Fruit fly (Drosophila melanogaster): Measurements from ENCODE around the gene CG12115.

CG12115 gene

dm6 chrX:9156388-9156823 lies 34.0 kb downstream of the CG12115 start, which contains the start of gene His3.3B (continued):
- TF ChIP-seq CG7368 (GFP tag; optimal IDR thresholded peaks at IDR 0.05) (no peak), CG11902 (GFP tag; optimal IDR thresholded peaks at IDR 0.05) (no peak), CG3032 (tag; optimal IDR thresholded peaks at IDR 0.05) (no peak), CG6854 (GFP tag; optimal IDR thresholded peaks at IDR 0.05) (peak; percentile 15), CG11762 (GFP tag; optimal IDR thresholded peaks at IDR 0.05; ENCODE audit: insufficient read depth) (no peak), CG6163 (GFP tag; IDR thresholded peaks at IDR 0.05) (no peak), Met (GFP tag; optimal IDR thresholded peaks at IDR 0.05) (no peak), Smox (GFP tag; optimal IDR thresholded peaks at IDR 0.05) (no peak), lz (GFP tag; optimal IDR thresholded peaks at IDR 0.05) (no peak), Ets21C (GFP tag; optimal IDR thresholded peaks at IDR 0.05) (no peak), net (GFP tag; optimal IDR thresholded peaks at IDR 0.05) (no peak), dac (GFP tag; optimal IDR thresholded peaks at IDR 0.05) (no peak), CG15336 (GFP tag; IDR thresholded peaks at IDR 0.05) (no peak), CG8319 (GFP tag; optimal IDR thresholded peaks at IDR 0.05) (no peak), Sox14 (GFP tag; optimal IDR thresholded peaks at IDR 0.05) (peak; percentile 15), CG10631 (GFP tag; optimal IDR thresholded peaks at IDR 0.05) (no peak), esn (GFP tag; optimal IDR thresholded peaks at IDR 0.05) (peak; percentile 11), CG10669 (GFP tag; optimal IDR thresholded peaks at IDR 0.05) (no peak), topi (GFP tag; optimal IDR thresholded peaks at IDR 0.05) (peak; percentile 31), CG3919 (GFP tag; optimal IDR thresholded peaks at IDR 0.05) (no peak), Hr38 (GFP tag; optimal IDR thresholded peaks at IDR 0.05) (no peak), CG11294 (GFP tag; IDR thresholded peaks at IDR 0.05) (no peak), CG6808 (GFP tag; optimal IDR thresholded peaks at IDR 0.05) (no peak), Eip78C (GFP tag) (peak; percentile 64), Sox102F (GFP tag; optimal IDR thresholded peaks at IDR 0.05) (peak; percentile 32)

- TF ChIP-seq CG3032 (tag; optimal IDR thresholded peaks at IDR 0.05) (peak; percentile 18), pdm3 (GFP tag; optimal IDR thresholded peaks at IDR 0.05) (peak; percentile 36), acj6 (GFP tag; optimal IDR thresholded peaks at IDR 0.05) (no peak), topi (GFP tag; optimal IDR thresholded peaks at IDR 0.05) (peak; percentile 22), fkh (GFP tag; optimal IDR thresholded peaks at IDR 0.05) (peak; percentile 72), CG9139 (GFP tag; optimal IDR thresholded peaks at IDR 0.05) (no peak), Hr39 (GFP tag; optimal IDR thresholded peaks at IDR 0.05) (no peak), esn (GFP tag; optimal IDR thresholded peaks at IDR 0.05) (no peak), CG15336 (GFP tag; IDR thresholded peaks at IDR 0.05) (no peak; the same call in 1 of the 2 replicates), Hr4 (GFP tag; optimal IDR thresholded peaks at IDR 0.05) (no peak), dsx (GFP tag; optimal IDR thresholded peaks at IDR 0.05; ENCODE audit: poor library complexity, severe bottlenecking) (peak; percentile 43), OdsH (GFP tag; optimal IDR thresholded peaks at IDR 0.05) (peak; percentile 7), CG32006 (GFP tag; optimal IDR thresholded peaks at IDR 0.05) (peak; percentile 28), CG11902 (GFP tag; optimal IDR thresholded peaks at IDR 0.05) (no peak), Sox15 (GFP tag; optimal IDR thresholded peaks at IDR 0.05) (no peak), Smox (GFP tag; optimal IDR thresholded peaks at IDR 0.05) (peak; percentile 18), CG1621 (tag; optimal IDR thresholded peaks at IDR 0.05) (peak; percentile 4), CG11294 (GFP tag; IDR thresholded peaks at IDR 0.05) (no peak), CG4318 (GFP tag; optimal IDR thresholded peaks at IDR 0.05) (no peak), CG31627 (GFP tag; optimal IDR thresholded peaks at IDR 0.05) (no peak), Met (GFP tag; optimal IDR thresholded peaks at IDR 0.05) (no peak), Hr38 (GFP tag; optimal IDR thresholded peaks at IDR 0.05) (no peak), CG6276 (GFP tag; optimal IDR thresholded peaks at IDR 0.05) (peak; percentile 48), Gug (GFP tag; IDR thresholded peaks at IDR 0.05) (no peak; the same call in 1 of the 2 replicates), CG34406 (GFP tag; optimal IDR thresholded peaks at IDR 0.05) (no peak), fd85E (GFP tag; optimal IDR thresholded peaks at IDR 0.05) (no peak), eg (GFP tag; IDR thresholded peaks at IDR 0.05) (peak; percentile 54; the same call in 1 of the 3 replicates), Ets96B (tag; optimal IDR thresholded peaks at IDR 0.05) (peak; percentile 63), CG6163 (GFP tag; IDR thresholded peaks at IDR 0.05) (peak; percentile 64), CG8119 (GFP tag; IDR thresholded peaks at IDR 0.05) (peak; percentile 51), svp (GFP tag) (peak; percentile 60), CG6854 (GFP tag; optimal IDR thresholded peaks at IDR 0.05) (no peak), ss (GFP tag; optimal IDR thresholded peaks at IDR 0.05) (peak; percentile 67 to 81), Eip75B (GFP tag; optimal IDR thresholded peaks at IDR 0.05) (peak; percentile 17), CG11762 (GFP tag; optimal IDR thresholded peaks at IDR 0.05; ENCODE audit: insufficient read depth) (peak; percentile 30), CG7368 (GFP tag; optimal IDR thresholded peaks at IDR 0.05) (no peak)
Observed at dm6 chrX:9155715-9156387, 34.6 kb downstream of the CG12115 start.

Measured in whole organism, prepupa.